Worm (Caenorhabditis elegans) whole organism, L2 larva: ENCODE data around the gene F11C1.7.

Experiments
- aly-2 ChIP-seq: fragments of 150-350 bp; optimal IDR thresholded peaks from 2 replicates; lab custom pipeline; 2014; ENCODE audit warnings: missing biosample characterization, missing genetic modification characterization
- ama-1 ChIP-seq: fragments of 150-350 bp; optimal IDR thresholded peaks from 2 replicates; lab custom pipeline; 2018; ENCODE audit warnings: inconsistent platforms
- blmp-1 ChIP-seq: sonication (generic microtip); optimal IDR thresholded peaks from 2 replicates; lab custom pipeline; 2017; ENCODE audit warnings: missing genetic modification characterization, mild to moderate bottlenecking, missing compliant biosample characterization, antibody characterized with exemption, moderate library complexity; ENCODE audit not compliant: insufficient read depth
- ceh-82 ChIP-seq: fragments of 150-350 bp; optimal IDR thresholded peaks from 2 replicates; lab custom pipeline; 2014; ENCODE audit warnings: missing biosample characterization, missing genetic modification characterization
- elt-3 ChIP-seq: sonication (generic microtip); optimal IDR thresholded peaks from 2 replicates; lab custom pipeline; 2017; ENCODE audit warnings: missing biosample characterization, missing genetic modification characterization
- nhr-11 ChIP-seq: fragments of 150-350 bp; optimal IDR thresholded peaks from 2 replicates; lab custom pipeline; 2014; ENCODE audit warnings: missing biosample characterization, missing genetic modification characterization
- nhr-77 ChIP-seq: fragments of 150-350 bp; optimal IDR thresholded peaks from 2 replicates; lab custom pipeline; 2014; ENCODE audit warnings: missing biosample characterization, missing genetic modification characterization
- snpc-4 ChIP-seq: fragments of 150-350 bp; optimal IDR thresholded peaks from 2 replicates; lab custom pipeline; 2014; ENCODE audit warnings: missing biosample characterization, missing genetic modification characterization
- unc-39 ChIP-seq: fragments of 150-350 bp; optimal IDR thresholded peaks from 2 replicates; lab custom pipeline; 2014; ENCODE audit warnings: missing biosample characterization, missing genetic modification characterization
- unc-62 ChIP-seq: fragments of 150-350 bp; optimal IDR thresholded peaks from 2 replicates; lab custom pipeline; 2014; ENCODE audit warnings: missing biosample characterization, missing genetic modification reagents, missing genetic modification characterization

DNA sequence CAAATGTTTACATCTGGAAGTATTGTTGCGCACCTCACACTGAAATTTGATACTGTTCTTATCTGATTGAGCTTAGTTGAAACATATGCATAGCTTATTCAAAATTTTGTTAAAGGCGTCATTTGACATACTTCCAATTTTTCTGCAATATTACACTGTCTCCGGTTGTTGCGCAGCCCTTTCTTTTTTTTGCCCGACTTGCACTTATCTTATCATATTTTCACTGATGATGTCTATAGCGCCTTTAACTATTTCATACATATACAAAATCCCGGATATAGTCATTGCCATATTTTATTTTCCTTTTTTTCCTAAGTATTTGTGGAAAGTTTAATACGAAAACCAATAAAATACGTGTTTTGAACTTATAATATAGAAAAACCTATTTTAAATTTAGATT is 17.6 kb downstream of the F11C1.7 start:
- no peak for TF ChIP-seq unc-62 (GFP tag; lab: Kevin White, UChicago)
- TF ChIP-seq unc-39 (tag; lab: Kevin White, UChicago), result no peak
- no peak for TF ChIP-seq aly-2 (tag; lab: Kevin White, UChicago)
- TF ChIP-seq elt-3 (tag; lab: Kevin White, UChicago), result no peak
- no peak for TF ChIP-seq blmp-1 (tag; lab: Kevin White, UChicago)
- TF ChIP-seq ama-1 (lab: Kevin White, UChicago), result no peak
- no peak for TF ChIP-seq snpc-4
- TF ChIP-seq nhr-11, result no peak
- no peak for TF ChIP-seq nhr-77 (tag; lab: Kevin White, UChicago)
- TF ChIP-seq ceh-82, result no peak
